Fruit fly (Drosophila melanogaster) S2 (cell line): ENCODE measurements around the gene Cp36.

Experiments
- CG8478 ChIP-seq: fragments of >200 bp; optimal IDR thresholded peaks from 2 replicates; lab custom pipeline; 2018
- CTCF ChIP-seq, 2 experiments: fragments of >200 bp; optimal IDR thresholded peaks; 2 replicates each; lab custom pipeline; 2018

DNA sequence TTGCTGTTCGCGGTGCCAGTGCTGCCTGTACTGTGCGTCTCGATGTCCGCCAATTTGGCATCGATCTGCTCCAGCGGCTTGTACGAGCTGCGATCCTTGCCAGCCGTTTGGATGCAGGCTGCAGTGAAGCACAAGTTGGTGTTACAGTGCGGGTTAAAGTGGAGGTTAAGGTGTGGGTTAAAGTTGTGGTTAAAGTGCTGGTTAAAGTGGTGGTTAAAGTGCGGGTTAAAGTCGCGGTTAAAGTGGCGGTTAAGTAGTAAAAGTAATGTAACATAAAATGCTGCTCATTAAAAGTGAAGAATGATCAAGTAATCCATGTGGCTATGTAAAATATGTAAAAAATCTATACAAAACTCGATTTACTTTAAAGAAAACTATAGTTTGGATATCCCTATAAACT is 27.0 kb upstream of the Cp36 start:
- TF ChIP-seq CTCF (optimal IDR thresholded peaks at IDR 0.05; lab: Kevin White, UChicago), result no peak
- no peak for TF ChIP-seq CG8478 (lab: Kevin White, UChicago)
